Worm (Caenorhabditis elegans): ENCODE measurements around the gene ceh-20.

The ceh-20 gene

DNA sequence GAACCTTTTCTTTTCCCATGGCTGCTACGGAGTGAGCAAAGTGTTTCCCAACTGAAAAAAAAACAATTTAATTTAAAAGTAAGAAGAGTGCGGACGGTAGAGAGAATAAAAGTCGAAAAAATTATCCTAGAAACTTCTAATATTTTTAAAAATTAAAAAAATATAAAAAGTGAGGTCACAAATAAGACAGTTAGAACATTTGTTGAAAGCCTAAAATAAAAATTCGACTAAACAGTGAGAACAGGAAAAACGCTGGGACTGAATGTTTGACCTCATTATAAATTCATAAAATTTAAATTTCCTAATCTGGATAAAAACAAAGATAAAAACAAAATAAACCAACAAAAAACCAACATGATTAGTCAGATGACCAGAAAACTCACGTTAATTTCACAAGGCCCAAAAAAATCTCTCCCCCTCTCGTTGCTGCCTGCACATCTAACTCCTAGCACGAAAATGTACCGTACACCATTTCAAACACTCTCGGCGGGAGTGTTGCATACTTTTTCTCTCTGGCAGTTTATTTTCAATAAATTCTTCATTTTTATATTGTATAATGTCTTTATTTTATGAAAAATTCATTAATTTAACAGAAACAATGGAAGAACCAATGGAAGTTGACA is 7.9 kb upstream of the ceh-20 start, which contains the start of the genes eef-1A.1 and rfc-4:
Gene eef-1A.1, minus strand, starts transcription at position 51 of the 623 bp plus-strand sequence.
Gene rfc-4, plus strand, starts transcription at position 592 of the 623 bp plus-strand sequence.
- TF ChIP-seq Y67H2A.10 (GFP tag; conservative IDR thresholded peaks at IDR 0.05) (peak; percentile 74; the same call in 1 of the 2 replicates), lin-26 (GFP tag; IDR thresholded peaks at IDR 0.05) (peak; percentile 11; the same call in 1 of the 2 replicates), zfh-2 (GFP tag; conservative IDR thresholded peaks at IDR 0.05) (no peak), B0019.2 (GFP tag; conservative IDR thresholded peaks at IDR 0.05) (no peak; the same call in 1 of the 2 replicates), snpc-4 (GFP tag; optimal IDR thresholded peaks at IDR 0.05) (peak; percentile 9), snpc-4 (tag; optimal IDR thresholded peaks at IDR 0.05) (peak; percentile 73 to 87 (median 80)), B0336.3 (GFP tag; IDR thresholded peaks at IDR 0.05) (peak; percentile 79), dox-1 (GFP tag; IDR thresholded peaks at IDR 0.05) (peak; percentile 93), madf-6 (GFP tag; IDR thresholded peaks at IDR 0.05) (peak; percentile 91), F10E7.11 (tag; optimal IDR thresholded peaks at IDR 0.05) (no peak), ztf-6 (GFP tag; IDR thresholded peaks at IDR 0.05) (0 out of 2 replicates have a peak, but pooled peaks have one; percentile 17), let-607 (tag; optimal IDR thresholded peaks at IDR 0.05) (peak; percentile 66 to 84), cebp-1 (GFP tag; IDR thresholded peaks at IDR 0.05) (peak; percentile 88), cebp-1 (tag; optimal IDR thresholded peaks at IDR 0.05) (peak; percentile 95), F57A8.1 (GFP tag; optimal IDR thresholded peaks at IDR 0.05) (no peak), D2030.7 (GFP tag; IDR thresholded peaks at IDR 0.05) (peak; percentile 84), nhr-120 (GFP tag; IDR thresholded peaks at IDR 0.05) (no peak), lir-1 (GFP tag; conservative IDR thresholded peaks at IDR 0.05) (peak; percentile 81), hmg-1.2 (GFP tag; IDR thresholded peaks at IDR 0.05) (peak; percentile 76), nhr-90 (tag; optimal IDR thresholded peaks at IDR 0.05) (peak; percentile 18), Y56A3A.18 (GFP tag; IDR thresholded peaks at IDR 0.05) (no peak), ceh-27 (GFP tag; optimal IDR thresholded peaks at IDR 0.05) (peak; percentile 96), ztf-18 (tag; optimal IDR thresholded peaks at IDR 0.05) (peak; percentile 75), hlh-12 (tag; optimal IDR thresholded peaks at IDR 0.05) (no peak), ceh-58 (GFP tag; IDR thresholded peaks at IDR 0.05) (no peak), ceh-40 (GFP tag; IDR thresholded peaks at IDR 0.05) (no peak), ztf-28 (GFP tag; IDR thresholded peaks at IDR 0.05) (peak; percentile 68; the same call in 1 of the 2 replicates), egrh-3 (GFP tag; IDR thresholded peaks at IDR 0.05) (peak; percentile 83), attf-6 (GFP tag; IDR thresholded peaks at IDR 0.05) (no peak), ztf-25 (GFP tag; IDR thresholded peaks at IDR 0.05) (no peak), ceh-79 (tag; optimal IDR thresholded peaks at IDR 0.05) (no peak), lin-40 (tag; optimal IDR thresholded peaks at IDR 0.05) (peak; percentile 89), madf-3 (GFP tag; IDR thresholded peaks at IDR 0.05) (peak; percentile 94), nfyb-1 (GFP tag; IDR thresholded peaks at IDR 0.05) (peak; percentile 94), lsl-1 (GFP tag; optimal IDR thresholded peaks at IDR 0.05) (peak; percentile 90), sptf-2 (GFP tag; optimal IDR thresholded peaks at IDR 0.05) (no peak), repo-1 (tag; optimal IDR thresholded peaks at IDR 0.05) (peak; percentile 48), K12H6.12 (tag; optimal IDR thresholded peaks at IDR 0.05) (peak; percentile 93), F39B2.1 (GFP tag; IDR thresholded peaks at IDR 0.05) (peak; percentile 49; the same call in 1 of the 2 replicates), ztf-26 (tag; optimal IDR thresholded peaks at IDR 0.05) (peak; percentile 82), Y79H2A.3 (GFP tag; conservative IDR thresholded peaks at IDR 0.05) (no peak), snpc-3.4 (tag; optimal IDR thresholded peaks at IDR 0.05) (peak; percentile 92), tbx-9 (tag; optimal IDR thresholded peaks at IDR 0.05; ENCODE audit: borderline replicate concordance) (no peak), rcor-1 (GFP tag; IDR thresholded peaks at IDR 0.05) (peak; percentile 90), somi-1 (GFP tag; optimal IDR thresholded peaks at IDR 0.05) (peak; percentile 72), F23B12.7 (tag; optimal IDR thresholded peaks at IDR 0.05; ENCODE audit: insufficient read depth) (peak; percentile 97), pha-4 (tag; optimal IDR thresholded peaks at IDR 0.05) (peak; percentile 93), bed-1 (GFP tag; IDR thresholded peaks at IDR 0.05) (no peak)

All from whole organism, young adult.